Fruit fly (Drosophila melanogaster) whole organism, embryonic: Measurements from ENCODE around the gene cno.

Source experiments
- Abd-B ChIP-seq: fragments of 200-800 bp; sonication (Bioruptor generic); optimal IDR thresholded peaks from 2 replicates; lab custom pipeline; 2018; ENCODE audit warnings: missing biosample characterization, mild to moderate bottlenecking, missing genetic modification characterization, moderate library complexity
- Aef1 ChIP-seq: fragments of 200-800 bp; sonication (Bioruptor generic); IDR thresholded peaks from 3 replicates; pipeline ENCODE4 v1.3.6; 2022; ENCODE audit warnings: missing biosample characterization, missing genetic modification characterization
- BEAF-32 ChIP-seq: fragments of 200-800 bp; sonication (Bioruptor generic); optimal IDR thresholded peaks from 3 replicates; lab custom pipeline; 2017; ENCODE audit warnings: missing biosample characterization, missing genetic modification characterization, mild to moderate bottlenecking, moderate library complexity, missing genetic modification reagents
- BtbVII ChIP-seq: fragments of 200-800 bp; sonication (Bioruptor generic); optimal IDR thresholded peaks from 3 replicates; lab custom pipeline; 2017; ENCODE audit warnings: missing biosample characterization, mild to moderate bottlenecking, missing genetic modification characterization
- CG10209 ChIP-seq: fragments of 200-800 bp; sonication (Bioruptor generic); optimal IDR thresholded peaks from 3 replicates; lab custom pipeline; 2017; ENCODE audit warnings: missing biosample characterization, mild to moderate bottlenecking, missing genetic modification characterization, missing genetic modification reagents
- CG10267 ChIP-seq: fragments of 200-800 bp; sonication (Bioruptor generic); optimal IDR thresholded peaks from 2 replicates; lab custom pipeline; 2018; ENCODE audit warnings: missing biosample characterization, mild to moderate bottlenecking, missing genetic modification characterization, moderate library complexity
- CG10979 ChIP-seq: fragments of 200-800 bp; sonication (Bioruptor generic); optimal IDR thresholded peaks from 2 replicates; lab custom pipeline; 2018; ENCODE audit warnings: missing biosample characterization, mild to moderate bottlenecking, missing genetic modification characterization, moderate library complexity
- CG11456 ChIP-seq: fragments of 200-800 bp; sonication (Bioruptor generic); IDR thresholded peaks from 3 replicates; pipeline ENCODE4 v1.3.6; 2022; ENCODE audit warnings: missing biosample characterization, missing genetic modification characterization
- CG11695 ChIP-seq: fragments of 200-800 bp; sonication (Bioruptor generic); IDR thresholded peaks from 3 replicates; pipeline ENCODE4 v1.3.6; 2022; ENCODE audit warnings: missing biosample characterization, missing genetic modification characterization
- CG12219 ChIP-seq: fragments of 200-800 bp; sonication (Bioruptor generic); optimal IDR thresholded peaks from 3 replicates; lab custom pipeline; 2018; ENCODE audit warnings: missing biosample characterization, mild to moderate bottlenecking, missing genetic modification characterization
- CG12659 ChIP-seq: fragments of 200-800 bp; sonication (Bioruptor generic); optimal IDR thresholded peaks from 3 replicates; lab custom pipeline; 2017; ENCODE audit warnings: mild to moderate bottlenecking, missing biosample characterization, missing genetic modification reagents, missing genetic modification characterization
- CG13624 ChIP-seq: fragments of 200-800 bp; sonication (Bioruptor generic); optimal IDR thresholded peaks from 2 replicates; lab custom pipeline; 2016; ENCODE audit warnings: missing biosample characterization, missing genetic modification characterization
- CG15269 ChIP-seq: fragments of 200-800 bp; sonication (Bioruptor generic); optimal IDR thresholded peaks from 2 replicates; lab custom pipeline; 2018; ENCODE audit warnings: missing biosample characterization, mild to moderate bottlenecking, missing genetic modification characterization, moderate library complexity
- CG1529 ChIP-seq: fragments of 200-800 bp; sonication (Bioruptor generic); optimal IDR thresholded peaks from 3 replicates; lab custom pipeline; 2018; ENCODE audit warnings: missing biosample characterization, missing genetic modification characterization
- CG17385 ChIP-seq: fragments of 200-800 bp; sonication (Bioruptor generic); optimal IDR thresholded peaks from 3 replicates; lab custom pipeline; 2018; ENCODE audit warnings: missing biosample characterization, mild to moderate bottlenecking, missing genetic modification characterization
- CG17612 ChIP-seq: fragments of 200-800 bp; sonication (Bioruptor generic); IDR thresholded peaks from 2 replicates; pipeline ENCODE4 v1.3.6; 2022; ENCODE audit warnings: missing biosample characterization, missing genetic modification characterization
- CG31441 ChIP-seq: fragments of 200-800 bp; sonication (Bioruptor generic); IDR thresholded peaks from 2 replicates; pipeline ENCODE4 v1.3.6; 2022; ENCODE audit warnings: missing biosample characterization, missing genetic modification characterization
- CG3163 ChIP-seq: fragments of 200-800 bp; sonication (Bioruptor generic); optimal IDR thresholded peaks from 3 replicates; lab custom pipeline; 2016; ENCODE audit warnings: missing biosample characterization, missing genetic modification characterization
- CG43689 ChIP-seq: fragments of 200-800 bp; sonication (Bioruptor generic); IDR thresholded peaks from 2 replicates; pipeline ENCODE4 v1.3.6; 2022; ENCODE audit warnings: missing biosample characterization, missing genetic modification characterization
- CG5180 ChIP-seq: fragments of 200-800 bp; sonication (Bioruptor generic); optimal IDR thresholded peaks from 3 replicates; lab custom pipeline; 2017; ENCODE audit warnings: missing biosample characterization, missing genetic modification characterization, mild to moderate bottlenecking, moderate library complexity, missing genetic modification reagents
- CG5953 ChIP-seq: fragments of 200-800 bp; sonication (Bioruptor generic); IDR thresholded peaks from 2 replicates; pipeline ENCODE4 v1.3.6; 2022; ENCODE audit warnings: missing biosample characterization, missing genetic modification characterization
- CG6654 ChIP-seq: fragments of 200-800 bp; sonication (Bioruptor generic); optimal IDR thresholded peaks from 2 replicates; lab custom pipeline; 2017; ENCODE audit warnings: missing biosample characterization, mild to moderate bottlenecking, missing genetic modification characterization
- CG6813 ChIP-seq: fragments of 200-800 bp; sonication (Bioruptor generic); optimal IDR thresholded peaks from 2 replicates; lab custom pipeline; 2017; ENCODE audit warnings: missing biosample characterization, missing genetic modification characterization, mild to moderate bottlenecking, moderate library complexity, missing genetic modification reagents
- CG8388 ChIP-seq: fragments of 200-800 bp; sonication (Bioruptor generic); optimal IDR thresholded peaks from 2 replicates; lab custom pipeline; 2019; ENCODE audit warnings: missing biosample characterization, mild to moderate bottlenecking, missing genetic modification characterization, moderate library complexity
- CG8765 ChIP-seq: fragments of 200-800 bp; sonication (Bioruptor generic); IDR thresholded peaks from 2 replicates; pipeline ENCODE4 v1.3.6; 2022; ENCODE audit warnings: missing biosample characterization, missing genetic modification characterization
- CrebB ChIP-seq: fragments of 200-800 bp; sonication (Bioruptor generic); optimal IDR thresholded peaks from 3 replicates; lab custom pipeline; 2018; ENCODE audit warnings: missing biosample characterization, mild to moderate bottlenecking, missing genetic modification characterization
- Dref ChIP-seq: fragments of 200-800 bp; sonication (Bioruptor generic); IDR thresholded peaks from 2 replicates; pipeline ENCODE4 v1.3.6; 2022; ENCODE audit warnings: missing biosample characterization, missing genetic modification characterization
- Opbp ChIP-seq: fragments of 200-800 bp; sonication (Bioruptor generic); IDR thresholded peaks from 3 replicates; pipeline ENCODE4 v1.3.6; 2022; ENCODE audit warnings: missing biosample characterization, missing genetic modification characterization; ENCODE audit not compliant: partially characterized antibody
- Six4 ChIP-seq: fragments of 200-800 bp; sonication (Bioruptor generic); optimal IDR thresholded peaks from 2 replicates; lab custom pipeline; 2016; ENCODE audit warnings: missing biosample characterization, missing genetic modification characterization
- Sox102F ChIP-seq: fragments of 200-800 bp; sonication (Bioruptor generic); optimal IDR thresholded peaks from 2 replicates; lab custom pipeline; 2018; ENCODE audit warnings: missing biosample characterization, mild to moderate bottlenecking, missing genetic modification characterization, moderate library complexity
- TFAM ChIP-seq: fragments of 200-800 bp; sonication (Bioruptor generic); optimal IDR thresholded peaks from 2 replicates; lab custom pipeline; 2017; ENCODE audit warnings: missing biosample characterization, missing genetic modification characterization, inconsistent platforms
- Usf ChIP-seq: fragments of 200-800 bp; sonication (Bioruptor generic); optimal IDR thresholded peaks from 2 replicates; lab custom pipeline; 2017; ENCODE audit warnings: missing genotype, missing biosample characterization, missing genetic modification characterization
- ara ChIP-seq: fragments of 200-800 bp; sonication (Bioruptor generic); IDR thresholded peaks from 2 replicates; pipeline ENCODE4 v1.3.6; 2022; ENCODE audit warnings: missing biosample characterization, missing genetic modification characterization
- ci ChIP-seq: fragments of 200-800 bp; sonication (Bioruptor generic); IDR thresholded peaks from 3 replicates; pipeline ENCODE4 v1.3.6; 2022; ENCODE audit warnings: missing biosample characterization, missing genetic modification characterization
- corto ChIP-seq: fragments of 200-800 bp; sonication (Bioruptor generic); optimal IDR thresholded peaks from 2 replicates; lab custom pipeline; 2016; ENCODE audit warnings: missing biosample characterization, mild to moderate bottlenecking, missing genetic modification characterization, moderate library complexity
- eyg ChIP-seq: fragments of 200-800 bp; sonication (Bioruptor generic); optimal IDR thresholded peaks from 3 replicates; lab custom pipeline; 2016; ENCODE audit warnings: missing biosample characterization, missing genetic modification characterization
- gcm ChIP-seq: fragments of 200-800 bp; sonication (Bioruptor generic); optimal IDR thresholded peaks from 2 replicates; lab custom pipeline; 2019; ENCODE audit warnings: missing biosample characterization, mild to moderate bottlenecking, missing genetic modification characterization, moderate library complexity
- gfzf ChIP-seq: fragments of 200-800 bp; sonication (Bioruptor generic); optimal IDR thresholded peaks from 2 replicates; lab custom pipeline; 2016; ENCODE audit warnings: missing biosample characterization, mild to moderate bottlenecking, missing genetic modification characterization, moderate library complexity
- ind ChIP-seq: fragments of 200-800 bp; sonication (Bioruptor generic); optimal IDR thresholded peaks from 3 replicates; lab custom pipeline; 2016; ENCODE audit warnings: missing biosample characterization, missing genetic modification characterization
- pan ChIP-seq, 4 experiments: fragments of >200 bp in 3 of 4; fragments of 200-800 bp in 1 of 4; sonication (Bioruptor generic) in 1 of 4; optimal IDR thresholded peaks in 3 of 4; IDR thresholded peaks in 1 of 4; 2 replicates each; pipeline versions ENCODE4 v1.3.6 to Lab custom; 2017 to 2022; ENCODE audit warnings: missing biosample characterization in 2 of 4, missing genetic modification characterization in 2 of 4, mixed read lengths in 1 of 4
- sd ChIP-seq: fragments of 200-800 bp; sonication (Bioruptor generic); optimal IDR thresholded peaks from 3 replicates; lab custom pipeline; 2018; ENCODE audit warnings: missing biosample characterization, mild to moderate bottlenecking, missing genetic modification characterization, moderate library complexity
- shn ChIP-seq: fragments of 200-800 bp; sonication (Bioruptor generic); optimal IDR thresholded peaks from 3 replicates; lab custom pipeline; 2016; ENCODE audit warnings: missing biosample characterization, missing genetic modification characterization
- sim ChIP-seq: fragments of 200-800 bp; sonication (Bioruptor generic); IDR thresholded peaks from 2 replicates; pipeline ENCODE4 v1.3.6; 2022; ENCODE audit warnings: missing biosample characterization, missing genetic modification characterization
- sima ChIP-seq: fragments of 200-800 bp; sonication (Bioruptor generic); optimal IDR thresholded peaks from 2 replicates; lab custom pipeline; 2016; ENCODE audit warnings: missing biosample characterization, missing genetic modification characterization
- ssp ChIP-seq: fragments of 200-800 bp; sonication (Bioruptor generic); IDR thresholded peaks from 2 replicates; pipeline ENCODE4 v1.3.6; 2022; ENCODE audit warnings: missing biosample characterization, missing genetic modification characterization
- sug ChIP-seq: fragments of 200-800 bp; optimal IDR thresholded peaks from 2 replicates; lab custom pipeline; 2019; ENCODE audit warnings: missing biosample characterization, mild to moderate bottlenecking, missing genetic modification characterization, moderate library complexity
- vfl ChIP-seq: fragments of 200-800 bp; sonication (Bioruptor generic); optimal IDR thresholded peaks from 2 replicates; lab custom pipeline; 2016; ENCODE audit warnings: missing biosample characterization, missing genetic modification characterization

cno gene

dm6 chr3R:5215334-5216307 is 1.6 kb downstream of the cno start (continued):
- TF ChIP-seq CG17612 (peak; percentile 87), Abd-B (GFP tag; lab: Kevin White, UChicago) (peak; percentile 33), eyg (GFP tag; lab: Kevin White, UChicago) (peak; percentile 98), vfl (GFP tag; lab: Kevin White, UChicago) (peak; percentile 83), Dref (GFP tag; lab: Robert Waterston, UW) (no peak), corto (GFP tag; lab: Kevin White, UChicago) (peak; percentile 84), sima (GFP tag; lab: Kevin White, UChicago) (peak; percentile 94), sug (tag; lab: Kevin White, UChicago) (peak; percentile 74), sd (peak; percentile 86), Opbp (no peak), CG6654 (peak; percentile 84), Six4 (GFP tag; lab: Kevin White, UChicago) (peak; percentile 99), ssp (GFP tag; lab: Robert Waterston, UW) (peak; percentile 77), gcm (GFP tag; lab: Kevin White, UChicago) (peak; percentile 98), sim (GFP tag; lab: Robert Waterston, UW) (peak; percentile 99), pan (optimal IDR thresholded peaks at IDR 0.05; lab: Kevin White, UChicago) (no peak), pan (GFP tag; optimal IDR thresholded peaks at IDR 0.05 in 1 of 2, IDR thresholded peaks at IDR 0.05 in 1 of 2) (peak in 1 of 2 experiments; percentile 90), TFAM (GFP tag; lab: Kevin White, UChicago) (peak; percentile 97), Aef1 (GFP tag; lab: Robert Waterston, UW) (peak; percentile 73), BtbVII (GFP tag; lab: Kevin White, UChicago) (peak; percentile 90), Usf (peak; percentile 92), CG5180 (peak; percentile 94), CG1529 (peak; percentile 99), CG10209 (GFP tag; lab: Kevin White, UChicago) (peak; percentile 99), gfzf (GFP tag; lab: Kevin White, UChicago) (peak; percentile 45), CG12219 (GFP tag; lab: Kevin White, UChicago) (peak; percentile 94), CG11456 (GFP tag; lab: Robert Waterston, UW) (peak; percentile 89), ind (GFP tag; lab: Kevin White, UChicago) (peak; percentile 78), CG6813 (peak; percentile 100), CG10979 (tag; lab: Kevin White, UChicago) (peak; percentile 90), CG3163 (GFP tag; lab: Kevin White, UChicago) (peak; percentile 93), CG10267 (tag; lab: Kevin White, UChicago) (peak; percentile 83), ci (peak; percentile 100), CG15269 (tag; lab: Kevin White, UChicago) (peak; percentile 81), shn (GFP tag; lab: Kevin White, UChicago) (peak; percentile 98), BEAF-32 (GFP tag; lab: Kevin White, UChicago) (no peak), CG11695 (GFP tag; lab: Robert Waterston, UW) (peak; percentile 91), ara (GFP tag; lab: Robert Waterston, UW) (peak; percentile 99), CG13624 (peak; percentile 86), Sox102F (GFP tag; lab: Kevin White, UChicago) (peak; percentile 96), CG31441 (peak; percentile 91), CG12659 (peak; percentile 87), CG8388 (GFP tag; lab: Kevin White, UChicago) (peak; percentile 93), CG5953 (GFP tag; lab: Robert Waterston, UW) (peak; percentile 98), CG43689 (peak; percentile 82), CG17385 (GFP tag; lab: Kevin White, UChicago) (peak; percentile 87), CG8765 (GFP tag; lab: Robert Waterston, UW) (peak; percentile 84), CrebB (tag; lab: Kevin White, UChicago) (peak; percentile 95)
